Worm (Caenorhabditis elegans) whole organism, L3 larva: ENCODE measurements around the gene C06E2.5.

Source experiments
- ZK546.5 ChIP-seq: sonication (generic microtip); optimal IDR thresholded peaks from 2 replicates; lab custom pipeline; 2017; ENCODE audit warnings: missing biosample characterization, missing genetic modification characterization
- aly-2 ChIP-seq: fragments of 150-350 bp; optimal IDR thresholded peaks from 2 replicates; lab custom pipeline; 2014; ENCODE audit warnings: missing biosample characterization, missing genetic modification characterization
- ceh-16 ChIP-seq: sonication (generic microtip); optimal IDR thresholded peaks from 2 replicates; lab custom pipeline; 2017; ENCODE audit warnings: missing biosample characterization, missing genetic modification characterization
- hmg-11 ChIP-seq: sonication (generic microtip); optimal IDR thresholded peaks from 2 replicates; lab custom pipeline; 2016; ENCODE audit warnings: missing genetic modification characterization, missing compliant biosample characterization
- jun-1 ChIP-seq: fragments of 150-350 bp; optimal IDR thresholded peaks from 2 replicates; lab custom pipeline; 2014; ENCODE audit warnings: missing biosample characterization, missing genetic modification reagents, missing genetic modification characterization
- nhr-28 ChIP-seq: fragments of 150-350 bp; optimal IDR thresholded peaks from 2 replicates; lab custom pipeline; 2014; ENCODE audit warnings: missing biosample characterization, missing genetic modification characterization
- sea-2 ChIP-seq: fragments of 150-350 bp; sonication (generic microtip); optimal IDR thresholded peaks from 4 replicates; lab custom pipeline; 2014; ENCODE audit warnings: missing biosample characterization, missing genetic modification reagents, missing genetic modification characterization
- snpc-4 ChIP-seq: fragments of 150-350 bp; optimal IDR thresholded peaks from 2 replicates; lab custom pipeline; 2014; ENCODE audit warnings: missing biosample characterization, missing genetic modification characterization
- unc-62 ChIP-seq: fragments of 150-350 bp; sonication (generic microtip); optimal IDR thresholded peaks from 4 replicates; lab custom pipeline; 2014; ENCODE audit warnings: missing biosample characterization, missing genetic modification reagents, missing genetic modification characterization
- zag-1 ChIP-seq: fragments of 150-350 bp; optimal IDR thresholded peaks from 2 replicates; lab custom pipeline; 2014; ENCODE audit warnings: missing biosample characterization, missing genetic modification characterization

DNA sequence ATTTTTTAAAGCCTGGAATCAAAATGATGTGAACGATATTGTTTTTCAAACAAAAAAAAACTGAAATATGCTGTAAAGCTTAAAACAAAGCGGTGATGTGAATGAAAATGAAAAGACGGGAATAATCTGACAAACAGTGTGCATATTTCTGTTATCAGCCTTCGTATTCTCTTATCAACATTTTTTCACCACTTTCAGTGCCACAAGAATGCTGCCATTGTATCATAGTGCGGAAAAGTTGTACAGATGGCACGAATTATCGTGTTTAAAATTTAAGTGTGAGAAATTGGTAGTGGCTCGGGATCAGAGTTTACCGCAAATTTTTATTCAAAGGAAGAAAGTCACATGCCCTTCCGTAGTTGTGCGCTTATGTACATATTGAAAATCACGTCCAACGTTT, 33.3 kb downstream of the C06E2.5 start, which contains the start of gene ifd-1:
- TF ChIP-seq jun-1 (peak; percentile 78), unc-62 (GFP tag; lab: Kevin White, UChicago) (no peak), aly-2 (tag; lab: Kevin White, UChicago) (no peak), sea-2 (no peak), snpc-4 (tag; lab: Kevin White, UChicago) (no peak), nhr-28 (no peak), hmg-11 (tag; lab: Kevin White, UChicago) (no peak), ceh-16 (no peak), zag-1 (tag; lab: Kevin White, UChicago) (no peak), ZK546.5 (tag; lab: Kevin White, UChicago) (no peak)
